Worm (Caenorhabditis elegans): ENCODE data around the gene srh-185.

ce11 chrV:3062078-3062477 lies 4.0 kb upstream of the srh-185 start, which contains the start of gene srt-15:
- no peak for TF ChIP-seq ceh-13 (GFP tag; optimal IDR thresholded peaks at IDR 0.05)
- TF ChIP-seq tbx-37 (GFP tag; conservative IDR thresholded peaks at IDR 0.05): no peak
- no peak for TF ChIP-seq ama-1 (optimal IDR thresholded peaks at IDR 0.05)
- no peak for TF ChIP-seq flt-1 (GFP tag; IDR thresholded peaks at IDR 0.05)
- TF ChIP-seq tra-4 (tag; optimal IDR thresholded peaks at IDR 0.05): no peak
- TF ChIP-seq aly-1 (tag; optimal IDR thresholded peaks at IDR 0.05): no peak
- no peak for TF ChIP-seq ceh-36 (tag; optimal IDR thresholded peaks at IDR 0.05)
- TF ChIP-seq pes-1 (GFP tag; IDR thresholded peaks at IDR 0.05): no peak
- no peak for TF ChIP-seq hmbx-1 (tag; optimal IDR thresholded peaks at IDR 0.05)
- TF ChIP-seq F13C5.2 (tag; optimal IDR thresholded peaks at IDR 0.05): no peak
- TF ChIP-seq sea-1 (GFP tag; conservative IDR thresholded peaks at IDR 0.05): no peak
